Worm (Caenorhabditis elegans): ENCODE data around the gene F43C11.6.

F43C11.6 gene

ce11 chrII:2380174-2380573 is 37.9 kb downstream of the F43C11.6 start, which contains the start of gene F16G10.7:
F16G10.7 (minus strand) TSS chrII:2380274.
- TF ChIP-seq lsy-2 (tag; optimal IDR thresholded peaks at IDR 0.05) (peak; percentile 29), ham-2 (GFP tag; optimal IDR thresholded peaks at IDR 0.05) (no peak)

- TF ChIP-seq nhr-2 (tag; optimal IDR thresholded peaks at IDR 0.05) (no peak), sem-2 (GFP tag; optimal IDR thresholded peaks at IDR 0.05) (no peak), nhr-12 (tag; optimal IDR thresholded peaks at IDR 0.05) (no peak), ceh-43 (GFP tag; optimal IDR thresholded peaks at IDR 0.05) (no peak), elt-1 (tag; optimal IDR thresholded peaks at IDR 0.05; ENCODE audit: borderline replicate concordance, insufficient read depth) (no peak), mab-5 (tag; optimal IDR thresholded peaks at IDR 0.05) (no peak), drap-1 (GFP tag; optimal IDR thresholded peaks at IDR 0.05) (no peak), ztf-11 (tag; optimal IDR thresholded peaks at IDR 0.05) (no peak), ceh-39 (tag; optimal IDR thresholded peaks at IDR 0.05) (no peak), unc-39 (tag; optimal IDR thresholded peaks at IDR 0.05) (no peak), elt-3 (tag; optimal IDR thresholded peaks at IDR 0.05) (no peak), zip-8 (tag; optimal IDR thresholded peaks at IDR 0.05) (no peak), blmp-1 (tag; optimal IDR thresholded peaks at IDR 0.05) (no peak), ces-1 (GFP tag; optimal IDR thresholded peaks at IDR 0.05) (no peak)
Measured at ce11 chrII:2383334-2383733, 41.1 kb downstream of the F43C11.6 start, which contains the start of gene F16G10.8. F16G10.8 (minus strand) TSS chrII:2383434.

- no peak for TF ChIP-seq unc-120 (tag; optimal IDR thresholded peaks at IDR 0.05; ENCODE audit: poor library complexity, severe bottlenecking)
- TF ChIP-seq unc-39 (tag; optimal IDR thresholded peaks at IDR 0.05), result no peak
- TF ChIP-seq mab-5 (tag; optimal IDR thresholded peaks at IDR 0.05), result no peak
- no peak for TF ChIP-seq ztf-11 (tag; optimal IDR thresholded peaks at IDR 0.05)
- TF ChIP-seq pha-4 (tag; optimal IDR thresholded peaks at IDR 0.05), result no peak
- no peak for TF ChIP-seq sptf-1 (tag; optimal IDR thresholded peaks at IDR 0.05)
- no peak for TF ChIP-seq ces-1 (GFP tag; optimal IDR thresholded peaks at IDR 0.05)
- TF ChIP-seq unc-62 (GFP tag; optimal IDR thresholded peaks at IDR 0.05), result no peak
Measured at ce11 chrII:2385495-2385894, 43.3 kb downstream of the F43C11.6 start, which contains the start of gene F16G10.9. F16G10.9 (minus strand) TSS chrII:2385595.

- TF ChIP-seq flh-1 (GFP tag; optimal IDR thresholded peaks at IDR 0.05) (no peak), tbx-8 (GFP tag; optimal IDR thresholded peaks at IDR 0.05) (no peak), mab-5 (tag; optimal IDR thresholded peaks at IDR 0.05) (no peak), drap-1 (GFP tag; optimal IDR thresholded peaks at IDR 0.05) (no peak), bed-3 (GFP tag; optimal IDR thresholded peaks at IDR 0.05) (no peak), nhr-237 (tag; optimal IDR thresholded peaks at IDR 0.05) (no peak), sem-2 (GFP tag; optimal IDR thresholded peaks at IDR 0.05) (no peak), M03D4.4 (tag; optimal IDR thresholded peaks at IDR 0.05) (no peak), elt-1 (tag; optimal IDR thresholded peaks at IDR 0.05; ENCODE audit: borderline replicate concordance, insufficient read depth) (no peak), ceh-43 (GFP tag; optimal IDR thresholded peaks at IDR 0.05) (no peak), lsy-2 (tag; optimal IDR thresholded peaks at IDR 0.05) (no peak), sptf-1 (tag; optimal IDR thresholded peaks at IDR 0.05) (no peak), blmp-1 (tag; optimal IDR thresholded peaks at IDR 0.05) (no peak), nhr-28 (tag; optimal IDR thresholded peaks at IDR 0.05) (no peak), elt-3 (tag; optimal IDR thresholded peaks at IDR 0.05) (no peak), cnd-1 (tag; optimal IDR thresholded peaks at IDR 0.05) (no peak), pha-4 (tag; optimal IDR thresholded peaks at IDR 0.05) (no peak), ztf-11 (tag; optimal IDR thresholded peaks at IDR 0.05) (no peak), lin-32 (GFP tag; optimal IDR thresholded peaks at IDR 0.05) (no peak)
Measured at ce11 chrII:2390884-2391283, 48.7 kb downstream of the F43C11.6 start, which contains the start of gene F16G10.10. F16G10.10 (minus strand) TSS chrII:2390984.
